Fruit fly (Drosophila melanogaster) Kc167 (cell line): Measurements from ENCODE around the gene CG5762.

Experiments
- Myc ChIP-seq: fragments of >200 bp; optimal IDR thresholded peaks from 2 replicates; lab custom pipeline; 2017; ENCODE audit warnings: missing external identifiers
- Sin3A ChIP-seq: fragments of >200 bp; optimal IDR thresholded peaks from 2 replicates; lab custom pipeline; 2018; ENCODE audit warnings: missing external identifiers
- h ChIP-seq: fragments of >200 bp; optimal IDR thresholded peaks from 3 replicates; lab custom pipeline; 2018; ENCODE audit warnings: missing external identifiers
- insv ChIP-seq: fragments of >200 bp; optimal IDR thresholded peaks from 3 replicates; lab custom pipeline; 2018; ENCODE audit warnings: missing external identifiers
- psq ChIP-seq: fragments of >200 bp; optimal IDR thresholded peaks from 2 replicates; lab custom pipeline; 2017; ENCODE audit warnings: missing external identifiers
- ttk ChIP-seq: sonication (Bioruptor generic); optimal IDR thresholded peaks from 2 replicates; lab custom pipeline; 2017; ENCODE audit warnings: missing external identifiers

Gene CG5762

DNA sequence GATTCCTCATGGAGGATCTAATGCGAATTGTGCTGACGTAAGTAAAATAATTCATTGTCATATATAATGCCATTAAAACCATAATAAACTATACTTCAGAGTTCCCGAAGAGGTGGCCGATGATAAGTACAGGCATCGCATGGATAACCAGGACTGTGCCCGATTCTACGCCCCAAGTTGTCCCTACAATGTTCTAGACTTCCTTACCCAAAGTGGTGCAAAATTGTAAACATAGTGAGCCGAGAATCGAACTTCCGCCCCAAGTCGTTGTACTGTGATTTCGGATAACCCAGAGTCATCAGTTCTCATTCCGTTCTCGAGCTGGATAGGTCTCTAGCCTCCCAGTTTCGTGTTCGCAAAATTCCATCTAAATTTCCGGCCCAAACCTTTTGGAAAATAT is 1.4 kb upstream of the CG5762 start, which contains the start of gene CG33340:
TSS of gene CG33340 (plus strand) at position 301 of the 400 bp plus-strand sequence.
- TF ChIP-seq h (no peak), Sin3A (lab: Kevin White, UChicago) (no peak), Myc (lab: Kevin White, UChicago) (no peak), ttk (lab: Kevin White, UChicago) (no peak), psq (no peak), insv (lab: Kevin White, UChicago) (no peak)

DNA sequence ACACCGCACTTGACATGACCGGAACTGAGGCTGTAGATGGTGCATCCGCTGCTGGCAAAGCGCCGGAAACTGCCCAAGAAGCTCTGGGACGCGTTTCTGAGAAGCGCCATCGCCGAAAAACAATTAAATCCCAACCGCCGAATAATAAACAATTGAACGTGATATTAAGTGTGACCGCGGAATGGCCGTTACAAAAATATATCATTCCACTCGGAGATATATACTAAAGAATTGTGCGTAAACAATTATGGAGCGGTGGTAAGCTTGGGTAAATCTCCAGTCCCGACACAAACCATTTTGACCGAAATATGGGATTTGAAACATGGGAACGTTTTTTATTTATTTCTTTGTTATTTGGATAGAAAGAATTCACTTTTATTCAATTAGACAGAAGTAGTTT is 1.5 kb downstream of the CG5762 start, which contains the start of gene CG18528:
TSS of gene CG18528 (minus strand) at position 188 of the 400 bp plus-strand sequence.
- TF ChIP-seq h (no peak), psq (no peak), Myc (lab: Kevin White, UChicago) (no peak), insv (lab: Kevin White, UChicago) (no peak), ttk (lab: Kevin White, UChicago) (no peak), Sin3A (lab: Kevin White, UChicago) (no peak)

DNA sequence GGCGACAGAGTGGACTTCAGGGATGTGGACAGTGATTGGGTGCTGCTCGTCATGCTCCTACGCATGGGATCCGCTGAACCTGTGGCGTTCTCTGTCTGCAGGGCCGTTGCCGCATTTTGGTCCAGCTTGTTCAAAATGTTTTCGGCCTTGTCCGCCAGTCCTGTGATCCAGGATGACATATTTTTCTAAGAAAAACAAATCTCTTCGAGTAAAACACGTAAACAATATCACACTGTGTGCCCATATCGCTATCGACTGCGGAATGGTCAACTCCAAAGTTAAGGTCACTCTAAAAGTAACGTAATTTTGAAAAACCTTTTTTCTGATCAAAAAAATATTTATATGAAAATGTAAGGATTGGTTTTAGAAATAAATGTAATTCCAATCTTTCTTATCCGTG is 3.8 kb downstream of the CG5762 start, which contains the start of gene Golgin84:
TSS of gene Golgin84 (minus strand) at position 241 of the 400 bp plus-strand sequence.
- no peak for TF ChIP-seq ttk (lab: Kevin White, UChicago)
- TF ChIP-seq psq, result no peak
- no peak for TF ChIP-seq Sin3A (lab: Kevin White, UChicago)
- TF ChIP-seq insv (lab: Kevin White, UChicago), result no peak
- no peak for TF ChIP-seq Myc (lab: Kevin White, UChicago)
- TF ChIP-seq h, result no peak

DNA sequence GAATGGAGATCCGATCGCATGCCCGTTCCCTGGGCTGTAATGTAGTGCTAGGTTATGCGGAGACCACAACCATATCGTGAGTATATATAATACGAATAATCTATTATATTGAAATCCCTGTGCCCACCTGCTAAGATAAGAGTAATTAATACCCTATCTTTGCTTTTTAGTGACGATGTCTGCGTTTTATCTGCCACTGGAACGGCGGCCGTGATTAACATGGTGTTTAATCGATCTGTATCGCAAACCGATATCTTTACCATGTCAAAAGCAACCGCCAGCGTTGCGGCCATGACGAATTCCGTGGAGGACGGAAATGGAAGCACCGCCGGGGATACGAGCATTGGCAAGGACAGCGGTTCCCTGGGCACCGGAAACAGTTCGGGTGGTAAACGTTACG is 8.0 kb downstream of the CG5762 start:
- no peak for TF ChIP-seq psq
- TF ChIP-seq Sin3A (lab: Kevin White, UChicago), result no peak
- no peak for TF ChIP-seq Myc (lab: Kevin White, UChicago)
- TF ChIP-seq ttk (lab: Kevin White, UChicago), result no peak
- no peak for TF ChIP-seq insv (lab: Kevin White, UChicago)
- TF ChIP-seq h, result no peak

DNA sequence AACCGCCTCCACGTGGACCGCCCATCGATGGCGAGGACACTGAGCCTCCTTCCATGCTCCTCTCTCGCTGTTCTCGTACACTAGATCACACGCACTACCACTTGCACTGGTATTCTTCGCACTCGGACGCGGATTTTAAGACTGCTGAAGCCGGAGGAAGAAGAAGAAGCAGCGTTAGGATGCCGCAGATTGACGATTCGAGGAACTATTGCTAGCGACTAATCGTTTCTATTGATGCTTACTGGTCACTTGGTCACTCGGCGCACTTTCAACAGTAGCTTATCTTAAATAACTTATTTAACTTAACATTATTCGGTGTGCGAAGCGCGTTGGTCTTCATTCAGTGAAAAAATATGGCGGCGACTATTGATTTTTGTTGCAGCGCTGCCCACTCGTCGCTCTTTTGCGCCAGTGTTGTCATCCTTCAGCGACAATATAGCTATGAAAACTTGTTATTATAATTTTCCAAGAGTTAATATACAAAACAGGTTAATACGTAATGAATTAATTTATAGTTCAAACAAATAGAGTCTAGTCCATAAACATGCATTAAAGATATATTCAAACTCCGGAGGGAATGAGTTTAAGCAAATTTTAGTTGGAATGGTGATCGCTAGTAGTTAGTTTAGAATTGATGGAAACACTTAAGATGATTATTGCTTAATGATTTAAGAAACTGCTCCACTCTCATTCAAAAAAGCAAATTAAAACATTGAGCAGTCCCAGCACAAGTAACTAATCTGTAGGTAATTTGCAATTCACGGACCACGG is 12.9 kb downstream of the CG5762 start, which contains the start of the genes CG5746 and CG6454:
TSS of gene CG5746 (minus strand) at position 372 of the 771 bp plus-strand sequence.
TSS of gene CG6454 (plus strand) at position 763 of the 771 bp plus-strand sequence.
- TF ChIP-seq ttk (lab: Kevin White, UChicago), result no peak
- no peak for TF ChIP-seq insv (lab: Kevin White, UChicago)
- TF ChIP-seq Sin3A (lab: Kevin White, UChicago), result no peak
- no peak for TF ChIP-seq psq
- TF ChIP-seq Myc (lab: Kevin White, UChicago), result no peak
- TF ChIP-seq h, result no peak

DNA sequence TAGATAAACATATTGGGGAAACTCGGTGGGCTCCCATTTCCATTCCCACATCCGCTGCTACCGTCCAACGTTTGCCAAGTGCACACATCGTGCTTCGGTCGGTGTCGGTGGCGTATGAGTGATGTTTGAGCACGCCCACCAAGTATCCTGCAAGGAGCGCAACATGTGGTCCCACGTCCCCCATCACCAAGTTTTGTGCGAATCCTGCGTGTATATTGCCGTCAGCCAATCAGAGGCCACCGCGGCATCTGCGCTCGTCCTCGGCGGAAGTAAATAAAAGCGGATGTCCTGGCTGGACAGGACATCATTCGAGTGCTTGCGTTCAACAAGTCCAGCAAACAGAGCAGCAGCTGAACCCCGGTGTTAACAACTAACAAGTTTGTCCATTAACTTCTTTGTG is 20.2 kb downstream of the CG5762 start, which contains the start of gene Ms:
TSS of gene Ms (plus strand) at position 301 of the 400 bp plus-strand sequence.
- no peak for TF ChIP-seq psq

DNA sequence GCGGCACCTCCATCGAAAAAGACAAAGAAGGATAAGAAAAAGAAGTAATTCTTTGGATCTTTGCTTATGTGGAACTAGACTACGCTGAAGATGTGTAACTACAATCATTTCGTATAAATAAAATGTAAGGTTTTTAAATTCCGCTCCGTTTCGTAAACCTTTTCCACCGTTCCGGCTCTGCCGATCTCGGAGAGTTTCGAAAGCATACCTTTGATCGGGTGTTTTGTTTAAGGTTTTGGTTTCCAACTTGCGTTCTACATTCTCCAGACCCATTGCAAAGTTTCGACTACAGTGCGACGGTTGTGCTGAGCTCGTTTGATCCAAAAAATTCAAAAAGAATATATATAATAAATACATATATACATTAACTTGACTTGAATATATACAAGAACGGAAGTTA is 24.9 kb downstream of the CG5762 start, which contains the start of gene CG6432:
TSS of gene CG6432 (plus strand) at position 301 of the 400 bp plus-strand sequence.
- no peak for TF ChIP-seq insv (lab: Kevin White, UChicago)
- TF ChIP-seq Sin3A (lab: Kevin White, UChicago), result no peak
- no peak for TF ChIP-seq Myc (lab: Kevin White, UChicago)
- no peak for TF ChIP-seq ttk (lab: Kevin White, UChicago)
- no peak for TF ChIP-seq h
- no peak for TF ChIP-seq psq

DNA sequence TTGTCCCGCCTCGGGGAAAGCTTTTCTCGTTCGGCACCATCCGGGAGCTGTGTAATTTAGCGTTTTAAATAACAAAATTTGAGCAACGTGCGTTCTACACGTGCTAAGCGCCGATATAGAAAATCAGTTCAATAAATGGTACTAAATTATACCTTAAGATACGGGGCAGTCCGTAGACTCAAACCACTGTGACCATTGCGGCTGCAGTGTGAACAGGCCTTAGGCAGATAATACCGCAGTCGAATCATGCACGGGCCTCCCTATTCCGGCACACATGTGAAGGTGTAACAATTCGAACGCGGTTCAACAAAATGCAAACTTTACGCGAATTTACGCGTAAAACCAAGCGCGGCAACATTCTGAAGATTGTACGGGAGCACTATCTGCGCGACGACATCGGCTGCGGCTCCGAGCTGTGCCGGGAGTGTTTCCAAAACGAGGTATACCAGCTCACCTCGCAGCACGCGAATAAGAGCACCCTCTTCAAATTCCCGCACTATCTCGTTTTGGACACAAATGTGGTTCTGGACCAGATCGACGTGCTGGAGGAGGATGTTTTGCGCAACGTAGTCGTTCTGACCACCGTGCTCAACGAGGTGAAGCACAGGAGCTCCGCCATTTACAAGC is 28.2 kb downstream of the CG5762 start, which contains the start of the genes Rrp5 and Dis3:
TSS of gene Rrp5 (minus strand) at position 135 of the 627 bp plus-strand sequence.
TSS of gene Dis3 (plus strand) at position 252 of the 627 bp plus-strand sequence.
- TF ChIP-seq ttk (lab: Kevin White, UChicago) (no peak), Sin3A (lab: Kevin White, UChicago) (no peak), h (no peak), psq (no peak), Myc (lab: Kevin White, UChicago) (no peak), insv (lab: Kevin White, UChicago) (no peak)

DNA sequence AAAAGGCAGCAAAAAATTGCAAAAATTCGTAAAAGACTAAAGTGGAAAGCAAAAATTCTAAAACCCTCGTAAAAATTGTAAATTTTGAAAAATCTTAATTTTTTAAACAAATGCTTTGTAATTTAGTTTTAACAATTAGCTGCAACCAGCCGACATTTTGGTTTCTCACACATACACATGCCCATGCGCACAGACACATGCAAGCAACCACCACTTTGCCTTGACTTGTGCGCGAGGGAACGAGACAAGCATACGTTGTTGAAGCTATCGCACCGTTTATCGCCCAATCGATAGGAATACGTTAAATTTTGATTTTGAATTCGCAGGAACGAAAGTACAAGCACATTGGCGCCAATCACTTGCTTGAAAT is 41.2 kb downstream of the CG5762 start:
- no peak for TF ChIP-seq h
- no peak for TF ChIP-seq insv (lab: Kevin White, UChicago)
- no peak for TF ChIP-seq Sin3A (lab: Kevin White, UChicago)
- no peak for TF ChIP-seq ttk (lab: Kevin White, UChicago)
- TF ChIP-seq Myc (lab: Kevin White, UChicago), result no peak
- TF ChIP-seq psq, result no peak

DNA sequence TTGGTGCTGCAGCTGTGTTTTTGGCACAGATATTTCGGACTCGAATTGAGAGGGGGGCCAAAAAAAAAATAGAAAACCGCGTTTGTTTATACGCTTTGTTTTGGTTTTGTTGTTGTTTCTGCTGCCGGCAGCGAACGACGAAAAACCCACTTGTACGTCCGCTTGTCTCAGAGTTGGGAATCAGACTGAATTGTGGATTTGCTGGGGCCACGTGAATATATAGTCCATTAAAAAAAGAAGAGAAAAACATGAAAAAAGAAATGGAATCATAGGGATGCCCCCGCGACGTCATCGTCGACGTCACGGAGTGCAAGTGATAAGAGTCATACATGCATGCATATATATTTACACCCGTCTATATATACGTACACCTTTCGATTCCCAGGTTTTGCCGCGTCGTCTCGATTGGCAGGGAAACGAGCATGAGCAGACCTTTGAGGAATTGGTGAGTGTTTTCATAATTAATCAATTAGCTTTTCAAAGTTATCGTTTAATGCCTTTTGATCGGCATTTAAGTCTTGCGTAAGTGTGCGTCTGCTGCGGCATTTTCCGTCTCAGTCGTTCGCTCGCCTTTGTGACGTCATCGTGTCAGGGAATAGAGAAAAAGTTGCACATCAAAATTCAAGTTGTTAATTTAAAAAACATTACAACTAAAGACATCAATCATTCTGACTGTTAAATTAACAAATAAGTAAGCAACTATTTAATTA is 41.7 kb downstream of the CG5762 start:
- TF ChIP-seq h (no peak), ttk (lab: Kevin White, UChicago) (no peak), Sin3A (lab: Kevin White, UChicago) (no peak), insv (lab: Kevin White, UChicago) (no peak), psq (no peak), Myc (lab: Kevin White, UChicago) (no peak)

DNA sequence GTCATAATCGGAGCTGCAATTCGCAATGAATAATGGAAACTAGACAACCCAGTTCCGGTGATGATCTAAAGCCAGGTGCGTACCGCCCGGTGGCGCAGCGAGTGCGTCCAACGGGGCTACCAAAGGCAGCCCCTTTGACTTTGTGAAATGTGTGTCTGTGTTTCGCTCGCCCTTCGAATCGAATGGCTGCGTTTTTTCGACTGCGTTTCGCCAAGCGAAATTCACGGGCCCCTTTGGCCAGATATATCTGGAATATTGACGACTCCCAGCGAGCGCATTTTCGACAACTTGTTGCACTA is 42.5 kb downstream of the CG5762 start:
- TF ChIP-seq Sin3A (lab: Kevin White, UChicago), result no peak
- no peak for TF ChIP-seq h
- TF ChIP-seq psq, result no peak
- TF ChIP-seq Myc (lab: Kevin White, UChicago), result no peak
